Worm (Caenorhabditis elegans) whole organism, L4 larva: ENCODE data around the gene F13A2.2.
"Not testable (repeated sequence)": the region's sequence is repeated elsewhere in the genome, so short reads cannot be mapped to it uniquely, and the experiment has no call there.

ENCODE experiments used
- F10B5.3 ChIP-seq: sonication (generic microtip); optimal IDR thresholded peaks from 2 replicates; lab custom pipeline; 2016; ENCODE audit warnings: mild to moderate bottlenecking, missing genetic modification characterization, missing compliant biosample characterization
- aly-2 ChIP-seq: sonication (generic microtip); optimal IDR thresholded peaks from 2 replicates; lab custom pipeline; 2018; ENCODE audit warnings: missing biosample characterization, missing genetic modification characterization

- TF ChIP-seq aly-2, F10B5.3 (tag; lab: Kevin White, UChicago): not testable (repeated sequence)
These were observed 50.9 kb downstream of the F13A2.2 start for ce11 chrV:4333518-4333917.
